Worm (Caenorhabditis elegans) whole organism, mixed stage, embryonic: ENCODE data around the gene Y71H2AM.20.

Source experiments
- M03D4.4 ChIP-seq: sonication (generic microtip); optimal IDR thresholded peaks from 2 replicates; lab custom pipeline; 2017; ENCODE audit warnings: mild to moderate bottlenecking, missing genetic modification characterization, missing compliant biosample characterization
- bed-3 ChIP-seq: fragments of 200-800 bp; sonication (Bioruptor generic); optimal IDR thresholded peaks from 3 replicates; lab custom pipeline; 2018; ENCODE audit warnings: mild to moderate bottlenecking, missing genetic modification characterization, moderate library complexity, missing compliant biosample characterization
- blmp-1 ChIP-seq: fragments of 150-350 bp; optimal IDR thresholded peaks from 2 replicates; lab custom pipeline; 2014; ENCODE audit warnings: missing biosample characterization, missing genetic modification characterization
- ceh-39 ChIP-seq: fragments of 150-350 bp; optimal IDR thresholded peaks from 2 replicates; lab custom pipeline; 2014; ENCODE audit warnings: missing biosample characterization, missing genetic modification characterization
- ceh-43 ChIP-seq: fragments of 200-800 bp; sonication (Bioruptor generic); optimal IDR thresholded peaks from 2 replicates; lab custom pipeline; 2018; ENCODE audit warnings: mild to moderate bottlenecking, missing genetic modification characterization, moderate library complexity, missing compliant biosample characterization
- ceh-83 ChIP-seq: fragments of 200-800 bp; sonication (Bioruptor generic); optimal IDR thresholded peaks from 2 replicates; lab custom pipeline; 2018; ENCODE audit warnings: mild to moderate bottlenecking, missing genetic modification characterization, missing compliant biosample characterization
- ces-1 ChIP-seq: fragments of 150-350 bp; optimal IDR thresholded peaks from 2 replicates; lab custom pipeline; 2014; ENCODE audit warnings: missing biosample characterization, missing genetic modification reagents, missing genetic modification characterization
- cnd-1 ChIP-seq: fragments of 200-800 bp; sonication (Bioruptor generic); optimal IDR thresholded peaks from 2 replicates; lab custom pipeline; 2018; ENCODE audit warnings: mild to moderate bottlenecking, missing genetic modification characterization, missing compliant biosample characterization
- drap-1 ChIP-seq: fragments of 200-800 bp; sonication (Bioruptor generic); optimal IDR thresholded peaks from 3 replicates; lab custom pipeline; 2018; ENCODE audit warnings: mild to moderate bottlenecking, missing genetic modification characterization, missing compliant biosample characterization
- elt-1 ChIP-seq: sonication (generic microtip); optimal IDR thresholded peaks from 2 replicates; lab custom pipeline; 2017; ENCODE audit warnings: missing genetic modification characterization, mild to moderate bottlenecking, missing compliant biosample characterization, antibody characterized with exemption, moderate library complexity, borderline replicate concordance; ENCODE audit not compliant: insufficient read depth
- elt-3 ChIP-seq: fragments of 150-350 bp; optimal IDR thresholded peaks from 2 replicates; lab custom pipeline; 2014; ENCODE audit warnings: missing biosample characterization, missing genetic modification characterization
- ham-2 ChIP-seq: fragments of 200-800 bp; sonication (Bioruptor generic); optimal IDR thresholded peaks from 2 replicates; lab custom pipeline; 2018; ENCODE audit warnings: mild to moderate bottlenecking, missing genetic modification characterization, missing compliant biosample characterization
- hlh-1 ChIP-seq: fragments of 150-350 bp; optimal IDR thresholded peaks from 2 replicates; lab custom pipeline; 2014; ENCODE audit warnings: missing biosample characterization, missing genetic modification reagents, missing genetic modification characterization
- lin-13 ChIP-seq: fragments of 150-350 bp; optimal IDR thresholded peaks from 2 replicates; lab custom pipeline; 2014; ENCODE audit warnings: missing biosample characterization, missing genetic modification characterization
- lin-32 ChIP-seq: fragments of 200-800 bp; sonication (Bioruptor generic); optimal IDR thresholded peaks from 2 replicates; lab custom pipeline; 2018; ENCODE audit warnings: mild to moderate bottlenecking, missing genetic modification characterization, missing compliant biosample characterization
- lsy-2 ChIP-seq: fragments of 150-350 bp; optimal IDR thresholded peaks from 2 replicates; lab custom pipeline; 2014; ENCODE audit warnings: missing biosample characterization, missing genetic modification characterization
- mab-5 ChIP-seq: fragments of 150-350 bp; optimal IDR thresholded peaks from 2 replicates; lab custom pipeline; 2014; ENCODE audit warnings: missing biosample characterization, missing genetic modification characterization
- mep-1 ChIP-seq: fragments of 150-350 bp; optimal IDR thresholded peaks from 2 replicates; lab custom pipeline; 2017; ENCODE audit warnings: missing biosample characterization, missing genetic modification reagents, missing genetic modification characterization, inconsistent platforms
- mls-2 ChIP-seq: sonication (generic microtip); optimal IDR thresholded peaks from 2 replicates; lab custom pipeline; 2016; ENCODE audit warnings: mild to moderate bottlenecking, missing genetic modification characterization, moderate library complexity, missing compliant biosample characterization
- nhr-12 ChIP-seq: fragments of 150-350 bp; optimal IDR thresholded peaks from 2 replicates; lab custom pipeline; 2014; ENCODE audit warnings: missing biosample characterization, missing genetic modification characterization
- nhr-2 ChIP-seq: fragments of 150-350 bp; optimal IDR thresholded peaks from 2 replicates; lab custom pipeline; 2014; ENCODE audit warnings: missing biosample characterization, missing genetic modification characterization
- nhr-237 ChIP-seq: fragments of 150-350 bp; optimal IDR thresholded peaks from 2 replicates; lab custom pipeline; 2014; ENCODE audit warnings: missing biosample characterization, missing genetic modification characterization
- nhr-28 ChIP-seq: fragments of 150-350 bp; optimal IDR thresholded peaks from 2 replicates; lab custom pipeline; 2014; ENCODE audit warnings: missing biosample characterization, missing genetic modification characterization
- nhr-76 ChIP-seq: sonication (generic microtip); optimal IDR thresholded peaks from 2 replicates; lab custom pipeline; 2017; ENCODE audit warnings: missing biosample characterization, missing genetic modification characterization
- pha-4 ChIP-seq: fragments of 150-350 bp; optimal IDR thresholded peaks from 2 replicates; lab custom pipeline; 2018; ENCODE audit warnings: missing biosample characterization, missing genetic modification reagents, missing genetic modification characterization
- sem-2 ChIP-seq: fragments of 200-800 bp; sonication (Bioruptor generic); optimal IDR thresholded peaks from 2 replicates; lab custom pipeline; 2018; ENCODE audit warnings: mild to moderate bottlenecking, missing genetic modification characterization, missing compliant biosample characterization
- snpc-4 ChIP-seq: fragments of 150-350 bp; optimal IDR thresholded peaks from 2 replicates; lab custom pipeline; 2014; ENCODE audit warnings: missing biosample characterization, missing genetic modification characterization
- sptf-1 ChIP-seq: sonication (generic microtip); optimal IDR thresholded peaks from 2 replicates; lab custom pipeline; 2017; ENCODE audit warnings: mild to moderate bottlenecking, missing genetic modification characterization, moderate library complexity, missing compliant biosample characterization
- unc-120 ChIP-seq: sonication (generic microtip); optimal IDR thresholded peaks from 2 replicates; lab custom pipeline; 2017; ENCODE audit warnings: missing genetic modification characterization, missing compliant biosample characterization; ENCODE audit not compliant: poor library complexity, severe bottlenecking
- unc-39 ChIP-seq: fragments of 150-350 bp; optimal IDR thresholded peaks from 2 replicates; lab custom pipeline; 2014; ENCODE audit warnings: missing biosample characterization, missing genetic modification characterization
- unc-62 ChIP-seq: fragments of 150-350 bp; optimal IDR thresholded peaks from 2 replicates; lab custom pipeline; 2014; ENCODE audit warnings: missing biosample characterization, missing genetic modification reagents, missing genetic modification characterization
- zip-8 ChIP-seq: fragments of 150-350 bp; optimal IDR thresholded peaks from 2 replicates; lab custom pipeline; 2014; ENCODE audit warnings: missing biosample characterization, missing genetic modification characterization
- ztf-11 ChIP-seq: fragments of 150-350 bp; optimal IDR thresholded peaks from 2 replicates; lab custom pipeline; 2014; ENCODE audit warnings: missing biosample characterization, missing genetic modification characterization

Y71H2AM.20 gene

DNA sequence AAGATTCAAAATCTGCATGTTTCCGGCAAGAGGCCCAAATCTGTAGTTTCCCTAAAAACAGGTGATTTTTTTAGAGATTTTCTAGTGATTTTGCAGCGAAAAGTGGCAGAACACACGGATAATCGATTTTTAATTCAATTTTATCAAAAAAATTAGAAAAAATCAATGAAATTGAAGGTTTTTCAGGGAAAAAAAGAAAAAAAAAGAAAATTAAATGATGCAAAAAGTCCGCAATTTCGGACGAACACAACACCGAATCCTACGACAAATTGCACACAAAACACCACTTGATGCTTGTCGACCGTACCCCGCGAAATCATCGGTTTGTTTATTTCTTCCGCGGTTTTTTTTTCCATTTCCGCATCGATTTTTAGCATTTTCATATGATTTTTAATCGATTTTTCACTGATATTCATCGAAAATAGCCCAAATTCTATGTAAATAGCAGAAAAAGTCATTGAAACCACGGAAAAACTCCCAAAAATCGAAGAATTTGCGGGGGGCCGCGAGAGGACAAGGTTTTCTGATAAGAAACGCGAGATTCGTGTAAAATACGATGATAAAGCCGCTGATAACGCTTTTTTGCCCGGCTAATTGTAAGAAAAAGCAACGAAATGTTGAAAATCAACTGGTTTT is 29.3 kb upstream of the Y71H2AM.20 start, which contains the start of gene tufm-1:
Gene tufm-1, minus strand, starts transcription at position 51 of the 636 bp plus-strand sequence.
- TF ChIP-seq unc-39 (tag; lab: Kevin White, UChicago): no peak
- no peak for TF ChIP-seq mls-2 (tag; lab: Kevin White, UChicago)
- TF ChIP-seq sptf-1 (tag; lab: Kevin White, UChicago): no peak
- TF ChIP-seq zip-8 (tag; lab: Kevin White, UChicago): no peak
- TF ChIP-seq cnd-1 (tag; lab: Kevin White, UChicago): no peak
- TF ChIP-seq nhr-2: no peak
- no peak for TF ChIP-seq nhr-28 (tag; lab: Kevin White, UChicago)
- TF ChIP-seq lsy-2 (tag; lab: Kevin White, UChicago): peak; percentile 94
- TF ChIP-seq lin-13: peak; percentile 64
- no peak for TF ChIP-seq elt-1 (tag; lab: Kevin White, UChicago)
- no peak for TF ChIP-seq ztf-11 (tag; lab: Kevin White, UChicago)
- TF ChIP-seq bed-3: no peak
- TF ChIP-seq blmp-1 (tag; lab: Kevin White, UChicago): no peak
- TF ChIP-seq ceh-43: no peak
- no peak for TF ChIP-seq drap-1
- no peak for TF ChIP-seq lin-32 (GFP tag; lab: Kevin White, UChicago)
- no peak for TF ChIP-seq mab-5 (tag; lab: Kevin White, UChicago)
- no peak for TF ChIP-seq snpc-4
- no peak for TF ChIP-seq nhr-12 (tag; lab: Kevin White, UChicago)
- TF ChIP-seq ces-1 (GFP tag; lab: Kevin White, UChicago): peak; percentile 84
- no peak for TF ChIP-seq ceh-39 (tag; lab: Kevin White, UChicago)
- no peak for TF ChIP-seq sem-2
- TF ChIP-seq mep-1: peak; percentile 64
- TF ChIP-seq ceh-83 (GFP tag; lab: Kevin White, UChicago): no peak
- no peak for TF ChIP-seq M03D4.4
- TF ChIP-seq nhr-237 (tag; lab: Kevin White, UChicago): peak; percentile 47
- no peak for TF ChIP-seq unc-120 (tag; lab: Kevin White, UChicago)
- TF ChIP-seq hlh-1 (tag; lab: Kevin White, UChicago): no peak
- TF ChIP-seq unc-62: no peak
- no peak for TF ChIP-seq ham-2 (GFP tag; lab: Kevin White, UChicago)

DNA sequence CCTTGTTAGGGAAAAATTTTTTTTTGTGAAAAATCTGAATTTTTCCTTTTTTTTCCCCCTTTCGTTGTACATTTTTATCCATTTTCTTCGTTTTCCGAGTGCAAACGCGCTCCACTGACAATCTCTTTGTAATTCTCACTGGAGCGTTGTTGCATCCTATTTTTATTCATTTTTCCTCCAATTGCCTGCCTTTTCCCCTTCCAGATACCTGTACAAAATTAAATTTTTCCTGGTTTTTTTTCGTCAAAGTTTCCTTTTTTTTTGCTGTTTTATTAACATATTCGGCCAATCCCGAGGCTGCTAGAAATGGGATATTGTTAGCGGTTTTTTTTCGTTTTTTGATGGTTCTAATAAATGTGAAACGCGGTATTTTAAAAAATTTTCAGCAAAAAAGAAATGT is 25.7 kb upstream of the Y71H2AM.20 start:
- TF ChIP-seq pha-4 (tag; lab: Kevin White, UChicago) (no peak), nhr-76 (tag; lab: Kevin White, UChicago) (no peak), mls-2 (tag; lab: Kevin White, UChicago) (no peak), ztf-11 (tag; lab: Kevin White, UChicago) (no peak), bed-3 (no peak), mab-5 (tag; lab: Kevin White, UChicago) (no peak), lsy-2 (tag; lab: Kevin White, UChicago) (no peak), blmp-1 (tag; lab: Kevin White, UChicago) (no peak), cnd-1 (tag; lab: Kevin White, UChicago) (no peak), elt-3 (tag; lab: Kevin White, UChicago) (no peak), lin-32 (GFP tag; lab: Kevin White, UChicago) (no peak), lin-13 (no peak), drap-1 (no peak), mep-1 (no peak), nhr-237 (tag; lab: Kevin White, UChicago) (no peak), unc-120 (tag; lab: Kevin White, UChicago) (no peak), M03D4.4 (no peak), nhr-2 (no peak)

DNA sequence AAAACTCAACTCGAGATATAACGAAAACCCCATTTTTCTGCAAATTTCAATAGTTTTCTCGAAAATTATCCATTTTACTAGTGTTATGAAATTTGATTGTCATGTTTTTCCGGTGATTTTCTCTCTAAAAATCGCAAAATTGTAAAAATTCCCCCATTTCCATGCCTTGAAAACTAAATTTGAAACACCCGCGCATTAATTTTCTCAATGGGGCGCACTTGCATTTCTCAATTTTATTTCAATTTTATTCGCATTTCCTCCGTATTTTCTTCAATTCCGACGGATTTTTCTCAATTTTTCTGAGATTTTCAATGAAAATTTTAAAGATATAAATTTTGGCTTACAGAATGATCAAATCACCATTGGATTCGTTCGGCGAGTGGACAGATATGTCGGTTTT is 19.3 kb upstream of the Y71H2AM.20 start, which contains the start of gene Y71H2AM.3:
Gene Y71H2AM.3, plus strand, starts transcription at position 347 of the 400 bp plus-strand sequence.
- peak; percentile 1 for TF ChIP-seq lsy-2 (tag; lab: Kevin White, UChicago)
- peak; percentile 35 for TF ChIP-seq nhr-237 (tag; lab: Kevin White, UChicago)
- TF ChIP-seq nhr-76 (tag; lab: Kevin White, UChicago): no peak
- peak; percentile 66 for TF ChIP-seq ces-1 (GFP tag; lab: Kevin White, UChicago)
- no peak for TF ChIP-seq nhr-12 (tag; lab: Kevin White, UChicago)

DNA sequence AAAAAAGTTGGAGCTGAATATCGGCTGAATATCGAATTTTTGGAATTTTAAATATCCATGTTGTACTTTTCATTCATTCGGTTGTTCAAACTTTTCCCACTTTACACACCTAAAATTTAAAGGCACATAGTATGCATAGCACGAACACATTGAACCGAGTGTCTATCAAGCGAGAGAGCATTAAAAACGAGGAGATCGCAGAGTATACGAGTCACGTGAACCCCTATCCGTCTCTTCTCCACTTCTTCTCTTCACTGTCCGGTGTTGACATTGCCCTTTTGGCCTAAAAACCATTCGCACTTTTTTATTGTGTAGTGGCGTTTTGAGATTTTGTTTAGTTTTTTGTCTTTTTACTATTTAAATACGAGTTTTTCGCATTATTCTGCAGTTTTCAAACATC is 18.7 kb upstream of the Y71H2AM.20 start:
- TF ChIP-seq cnd-1 (tag; lab: Kevin White, UChicago): no peak
- TF ChIP-seq nhr-2: peak; percentile 49
- peak; percentile 17 for TF ChIP-seq unc-62
- TF ChIP-seq bed-3: no peak
- TF ChIP-seq pha-4 (tag; lab: Kevin White, UChicago): peak; percentile 34
- TF ChIP-seq, all 35 proteins: peak for 3
